Fruit fly (Drosophila melanogaster): ENCODE measurements around the gene CG9547.
A peak's percentile ranks its signal among the peaks of the same experiment; 100 is the strongest.

The CG9547 gene

DNA sequence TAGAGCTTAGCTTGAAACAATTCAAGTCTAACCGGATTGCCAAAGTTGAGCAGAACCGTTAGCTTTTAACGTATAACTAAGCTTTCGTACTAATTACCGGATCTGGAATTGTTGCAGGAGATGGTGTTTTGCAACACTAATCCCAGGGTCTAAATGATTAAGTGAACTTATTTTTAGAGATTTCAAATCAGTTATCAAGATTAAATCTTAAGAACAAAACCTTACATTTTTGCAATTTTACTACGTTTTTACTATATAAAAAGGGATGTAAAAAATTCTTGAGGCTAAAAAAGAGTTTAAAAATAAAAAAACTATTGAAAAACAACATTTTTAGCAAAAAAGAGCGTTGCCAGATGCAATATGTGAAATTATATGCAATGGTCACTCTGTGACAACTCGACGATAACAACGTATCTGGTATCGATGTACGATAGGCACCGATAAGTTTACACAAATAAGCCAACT is 5.6 kb downstream of the CG9547 start, which contains the start of the genes KFase and epsilonCOP (continued):
- TF ChIP-seq Hey (tag; optimal IDR thresholded peaks at IDR 0.05) (no peak), CG9609 (GFP tag; optimal IDR thresholded peaks at IDR 0.05) (no peak), tx (GFP tag; optimal IDR thresholded peaks at IDR 0.05) (peak; percentile 50), CG12236 (GFP tag; optimal IDR thresholded peaks at IDR 0.05) (peak; percentile 44), cwo (GFP tag; optimal IDR thresholded peaks at IDR 0.05) (no peak), CG4328 (GFP tag; optimal IDR thresholded peaks at IDR 0.05) (peak; percentile 58), Ets97D (GFP tag; optimal IDR thresholded peaks at IDR 0.05) (peak; percentile 98), slbo (GFP tag; IDR thresholded peaks at IDR 0.05) (peak; percentile 65), CG8281 (tag; optimal IDR thresholded peaks at IDR 0.05) (no peak), CG11723 (GFP tag; optimal IDR thresholded peaks at IDR 0.05) (no peak), Vsx1 (GFP tag; optimal IDR thresholded peaks at IDR 0.05) (peak; percentile 35), oc (tag; optimal IDR thresholded peaks at IDR 0.05) (peak; percentile 3), CG4360 (GFP tag; IDR thresholded peaks at IDR 0.05) (no peak), Oaz (GFP tag; IDR thresholded peaks at IDR 0.05) (no peak), ci (GFP tag; IDR thresholded peaks at IDR 0.05) (peak; percentile 56; the same call in 2 of the 3 replicates), CG10959 (GFP tag; IDR thresholded peaks at IDR 0.05) (no peak), CG18764 (GFP tag; optimal IDR thresholded peaks at IDR 0.05) (peak; percentile 20), tio (GFP tag; optimal IDR thresholded peaks at IDR 0.05) (no peak), CG17328 (GFP tag; IDR thresholded peaks at IDR 0.05) (peak; percentile 26; the same call in 1 of the 2 replicates), Aef1 (GFP tag; IDR thresholded peaks at IDR 0.05) (0 out of 3 replicates have a peak, but pooled peaks have one; percentile 12), CG8924 (tag; optimal IDR thresholded peaks at IDR 0.05) (peak; percentile 48), CG31441 (GFP tag; IDR thresholded peaks at IDR 0.05) (peak; percentile 64), CG10565 (GFP tag; optimal IDR thresholded peaks at IDR 0.05) (no peak), CG12659 (GFP tag; optimal IDR thresholded peaks at IDR 0.05) (peak; percentile 89), ro (GFP tag; IDR thresholded peaks at IDR 0.05) (no peak), fd64A (GFP tag; optimal IDR thresholded peaks at IDR 0.05) (no peak), Dp (GFP tag; optimal IDR thresholded peaks at IDR 0.05) (peak; percentile 55), CG17361 (GFP tag; IDR thresholded peaks at IDR 0.05) (peak; percentile 80; the same call in 2 of the 3 replicates), Pdp1 (GFP tag; optimal IDR thresholded peaks at IDR 0.05) (peak in 1 of 2 experiments; percentile 61), amos (GFP tag; IDR thresholded peaks at IDR 0.05; ENCODE audit: partially characterized antibody) (peak; percentile 65), CG17385 (GFP tag; optimal IDR thresholded peaks at IDR 0.05) (peak; percentile 53), GATAe (GFP tag; conservative IDR thresholded peaks at IDR 0.05) (no peak), CG11093 (GFP tag; IDR thresholded peaks at IDR 0.05) (0 out of 3 replicates have a peak, but pooled peaks have one; percentile 12), cad (GFP tag; optimal IDR thresholded peaks at IDR 0.05) (no peak), CG10431 (GFP tag; optimal IDR thresholded peaks at IDR 0.05) (peak; percentile 52), sisA (GFP tag; IDR thresholded peaks at IDR 0.05) (no peak), C15 (GFP tag; IDR thresholded peaks at IDR 0.05) (no peak), CG17186 (GFP tag; optimal IDR thresholded peaks at IDR 0.05) (peak; percentile 5), CG14441 (GFP tag; IDR thresholded peaks at IDR 0.05) (no peak), crp (GFP tag; optimal IDR thresholded peaks at IDR 0.05) (peak in 1 of 2 experiments; percentile 23), onecut (GFP tag; IDR thresholded peaks at IDR 0.05) (no peak), btn (GFP tag; optimal IDR thresholded peaks at IDR 0.05) (no peak), HHEX (GFP tag; optimal IDR thresholded peaks at IDR 0.05) (peak; percentile 33), lab (GFP tag; optimal IDR thresholded peaks at IDR 0.05) (peak; percentile 80), CG6854 (GFP tag; optimal IDR thresholded peaks at IDR 0.05) (no peak), wdn (GFP tag; IDR thresholded peaks at IDR 0.05) (no peak), Gsc (GFP tag; IDR thresholded peaks at IDR 0.05) (no peak), CG11247 (GFP tag; IDR thresholded peaks at IDR 0.05) (0 out of 2 replicates have a peak, but pooled peaks have one; percentile 23), CG7357 (GFP tag; IDR thresholded peaks at IDR 0.05) (no peak), crc (GFP tag; optimal IDR thresholded peaks at IDR 0.05) (peak; percentile 8), kah (GFP tag; optimal IDR thresholded peaks at IDR 0.05) (no peak)

Data from whole organism, embryonic.